Fruit fly (Drosophila melanogaster) whole organism, embryonic: Measurements from ENCODE around the gene GstD8.
A peak's percentile ranks its signal among the peaks of the same experiment; 100 is the strongest.

Experiments
- Adf1 ChIP-seq: fragments of 200-800 bp; sonication (Bioruptor generic); IDR thresholded peaks from 2 replicates; pipeline ENCODE4 v1.3.6; 2022; ENCODE audit warnings: missing biosample characterization, missing genetic modification characterization
- CG12659 ChIP-seq: fragments of 200-800 bp; sonication (Bioruptor generic); optimal IDR thresholded peaks from 3 replicates; lab custom pipeline; 2017; ENCODE audit warnings: mild to moderate bottlenecking, missing biosample characterization, missing genetic modification reagents, missing genetic modification characterization
- CG13123 ChIP-seq: fragments of 200-800 bp; sonication (Bioruptor generic); optimal IDR thresholded peaks from 2 replicates; lab custom pipeline; 2016; ENCODE audit warnings: missing biosample characterization, missing genetic modification characterization
- CG1602 ChIP-seq: fragments of 200-800 bp; sonication (Bioruptor generic); optimal IDR thresholded peaks from 3 replicates; lab custom pipeline; 2016; ENCODE audit warnings: missing biosample characterization, missing genetic modification characterization
- CG31365 ChIP-seq: fragments of 200-800 bp; sonication (Bioruptor generic); optimal IDR thresholded peaks from 2 replicates; lab custom pipeline; 2018; ENCODE audit warnings: missing biosample characterization, mild to moderate bottlenecking, missing genetic modification characterization
- CG3163 ChIP-seq: fragments of 200-800 bp; sonication (Bioruptor generic); optimal IDR thresholded peaks from 3 replicates; lab custom pipeline; 2016; ENCODE audit warnings: missing biosample characterization, missing genetic modification characterization
- CG32772 ChIP-seq: fragments of 200-800 bp; sonication (Bioruptor generic); IDR thresholded peaks from 2 replicates; pipeline ENCODE4 v1.3.6; 2022; ENCODE audit warnings: missing biosample characterization, missing genetic modification characterization
- CG33557 ChIP-seq: fragments of 200-800 bp; sonication (Bioruptor generic); optimal IDR thresholded peaks from 2 replicates; lab custom pipeline; 2019; ENCODE audit warnings: missing biosample characterization, mild to moderate bottlenecking, missing genetic modification characterization, moderate library complexity
- CG3726 ChIP-seq: fragments of 200-800 bp; sonication (Bioruptor generic); IDR thresholded peaks from 3 replicates; pipeline ENCODE4, ENCODE4 v1.3.6; 2022; ENCODE audit warnings: missing biosample characterization, missing genetic modification characterization
- CG5180 ChIP-seq: fragments of 200-800 bp; sonication (Bioruptor generic); optimal IDR thresholded peaks from 3 replicates; lab custom pipeline; 2017; ENCODE audit warnings: missing biosample characterization, missing genetic modification characterization, mild to moderate bottlenecking, moderate library complexity, missing genetic modification reagents
- CG6272 ChIP-seq: fragments of 200-800 bp; sonication (Bioruptor generic); IDR thresholded peaks from 2 replicates; pipeline ENCODE4 v1.3.6; 2022; ENCODE audit warnings: missing biosample characterization, missing genetic modification characterization
- CG6765 ChIP-seq: fragments of 200-800 bp; sonication (Bioruptor generic); optimal IDR thresholded peaks from 3 replicates; lab custom pipeline; 2017; ENCODE audit warnings: missing biosample characterization, mild to moderate bottlenecking, missing genetic modification characterization
- CG7372 ChIP-seq: fragments of 200-800 bp; sonication (Bioruptor generic); IDR thresholded peaks from 2 replicates; pipeline ENCODE4 v1.3.6; 2022; ENCODE audit warnings: missing biosample characterization, missing genetic modification characterization
- CG8924 ChIP-seq: fragments of 200-800 bp; optimal IDR thresholded peaks from 3 replicates; lab custom pipeline; 2019; ENCODE audit warnings: missing biosample characterization, mild to moderate bottlenecking, missing genetic modification characterization, moderate library complexity
- CG9215 ChIP-seq: fragments of 200-800 bp; sonication (Bioruptor generic); IDR thresholded peaks from 2 replicates; pipeline ENCODE4 v1.3.6; 2022; ENCODE audit warnings: missing biosample characterization, missing genetic modification characterization
- Fer1 ChIP-seq: fragments of 200-800 bp; sonication (Bioruptor generic); optimal IDR thresholded peaks from 2 replicates; lab custom pipeline; 2017; ENCODE audit warnings: missing biosample characterization, mild to moderate bottlenecking, missing genetic modification characterization
- H2.0 ChIP-seq: fragments of 200-800 bp; sonication (Bioruptor generic); IDR thresholded peaks from 2 replicates; pipeline ENCODE4 v1.3.6; 2022; ENCODE audit warnings: missing biosample characterization, missing genetic modification characterization
- Hr51 ChIP-seq, 2 experiments: fragments of 200-800 bp; sonication (Bioruptor generic); optimal IDR thresholded peaks; 2 replicates in 1 of 2; 3 replicates in 1 of 2; lab custom pipeline; 2016 to 2018; ENCODE audit warnings: missing biosample characterization in 2 of 2, missing genetic modification characterization in 2 of 2, mild to moderate bottlenecking in 1 of 2, moderate library complexity in 1 of 2
- Lim3 ChIP-seq: fragments of 200-800 bp; sonication (Bioruptor generic); IDR thresholded peaks from 2 replicates; pipeline ENCODE4 v1.3.6; 2022; ENCODE audit warnings: missing biosample characterization, missing genetic modification characterization
- Nf-YC ChIP-seq: fragments of 200-800 bp; optimal IDR thresholded peaks from 3 replicates; lab custom pipeline; 2019; ENCODE audit warnings: missing biosample characterization, mild to moderate bottlenecking, missing genetic modification characterization, moderate library complexity
- Pdp1 ChIP-seq, 2 experiments: fragments of 200-800 bp; sonication (Bioruptor generic); optimal IDR thresholded peaks; 3 replicates each; lab custom pipeline; 2016; ENCODE audit warnings: missing biosample characterization in 2 of 2, missing genetic modification characterization in 2 of 2, mild to moderate bottlenecking in 1 of 2, moderate library complexity in 1 of 2
- Rfx ChIP-seq: fragments of 200-800 bp; sonication (Bioruptor generic); IDR thresholded peaks from 2 replicates; pipeline ENCODE4 v1.3.6; 2022; ENCODE audit warnings: missing biosample characterization, missing genetic modification characterization
- Trl ChIP-seq, 3 experiments: fragments of >200 bp in 2 of 3; fragments of 200-800 bp in 1 of 3; sonication (Bioruptor generic) in 1 of 3; optimal IDR thresholded peaks; 2 replicates in 1 of 3; 3 replicates in 2 of 3; lab custom pipeline; 2016 to 2017; ENCODE audit warnings: missing biosample characterization in 1 of 3, missing genetic modification characterization in 1 of 3
- bab2 ChIP-seq: fragments of 200-800 bp; sonication (Bioruptor generic); optimal IDR thresholded peaks from 2 replicates; lab custom pipeline; 2016; ENCODE audit warnings: missing biosample characterization, missing genetic modification characterization
- br ChIP-seq: fragments of >200 bp; optimal IDR thresholded peaks from 2 replicates; lab custom pipeline; 2017
- chinmo ChIP-seq: fragments of 200-800 bp; sonication (Bioruptor generic); IDR thresholded peaks from 4 replicates; pipeline ENCODE4 v1.3.6; 2022; ENCODE audit warnings: missing biosample characterization, missing genetic modification characterization; ENCODE audit not compliant: partially characterized antibody
- dysf ChIP-seq: fragments of 200-800 bp; sonication (Bioruptor generic); IDR thresholded peaks from 3 replicates; pipeline ENCODE4 v1.3.6; 2022; ENCODE audit warnings: missing biosample characterization, missing genetic modification characterization
- exex ChIP-seq: fragments of 200-800 bp; sonication (Bioruptor generic); optimal IDR thresholded peaks from 4 replicates; lab custom pipeline; 2018; ENCODE audit warnings: missing biosample characterization, mild to moderate bottlenecking, missing genetic modification characterization, moderate library complexity
- fd102C ChIP-seq: fragments of 200-800 bp; sonication (Bioruptor generic); optimal IDR thresholded peaks from 2 replicates; lab custom pipeline; 2018; ENCODE audit warnings: missing biosample characterization, mild to moderate bottlenecking, missing genetic modification characterization, moderate library complexity
- grn ChIP-seq: fragments of 200-800 bp; sonication (Bioruptor generic); optimal IDR thresholded peaks from 3 replicates; lab custom pipeline; 2017; ENCODE audit warnings: missing biosample characterization, missing genetic modification characterization
- hth ChIP-seq: fragments of >200 bp; optimal IDR thresholded peaks from 2 replicates; lab custom pipeline; 2017; ENCODE audit warnings: inconsistent platforms
- ken ChIP-seq: fragments of 200-800 bp; sonication (Bioruptor generic); IDR thresholded peaks from 3 replicates; pipeline ENCODE4 v1.3.6; 2022; ENCODE audit warnings: missing biosample characterization, missing genetic modification characterization
- mirr ChIP-seq: fragments of 200-800 bp; sonication (Bioruptor generic); optimal IDR thresholded peaks from 3 replicates; lab custom pipeline; 2018; ENCODE audit warnings: missing biosample characterization, mild to moderate bottlenecking, missing genetic modification characterization
- nerfin-2 ChIP-seq: fragments of 200-800 bp; sonication (Bioruptor generic); IDR thresholded peaks from 2 replicates; pipeline ENCODE4 v1.3.6; 2022; ENCODE audit warnings: missing biosample characterization, missing genetic modification characterization; ENCODE audit not compliant: partially characterized antibody
- sd ChIP-seq: fragments of 200-800 bp; sonication (Bioruptor generic); optimal IDR thresholded peaks from 3 replicates; lab custom pipeline; 2018; ENCODE audit warnings: missing biosample characterization, mild to moderate bottlenecking, missing genetic modification characterization, moderate library complexity
- sug ChIP-seq: fragments of 200-800 bp; optimal IDR thresholded peaks from 2 replicates; lab custom pipeline; 2019; ENCODE audit warnings: missing biosample characterization, mild to moderate bottlenecking, missing genetic modification characterization, moderate library complexity
- vvl ChIP-seq: fragments of 200-800 bp; sonication (Bioruptor generic); IDR thresholded peaks from 2 replicates; pipeline ENCODE4 v1.3.6; 2022; ENCODE audit warnings: missing biosample characterization, missing genetic modification characterization

Gene GstD8

DNA sequence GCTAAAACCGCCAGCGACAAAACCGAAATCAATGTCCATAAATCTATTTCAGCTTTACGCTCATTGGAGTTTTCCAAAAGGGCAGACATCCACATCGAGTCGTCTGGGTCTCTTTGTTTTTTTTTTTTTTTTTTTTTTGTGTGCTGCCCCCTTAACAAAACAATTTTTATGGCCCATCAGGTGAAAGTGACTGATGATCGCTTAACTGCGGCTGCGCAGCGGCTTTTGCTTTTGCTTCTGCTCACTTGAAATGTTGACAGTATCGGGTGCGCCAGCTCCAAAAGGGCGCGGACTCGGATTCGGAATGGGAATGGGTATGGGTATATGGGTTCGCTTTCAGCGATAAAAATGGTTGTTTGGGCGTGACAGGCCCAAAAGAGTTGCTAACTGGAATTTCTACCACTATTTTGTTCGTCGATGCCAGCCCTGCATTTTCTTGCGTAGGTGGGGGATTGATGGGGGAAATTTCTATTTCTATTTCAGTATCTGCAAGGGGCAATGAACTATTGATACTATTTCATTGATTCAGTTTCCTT, 17.8 kb upstream of the GstD8 start (continued):
- TF ChIP-seq CG6765 (no peak), sd (peak; percentile 18), Lim3 (GFP tag; lab: Robert Waterston, UW) (no peak), CG7372 (no peak), CG5180 (GFP tag; lab: Kevin White, UChicago) (no peak)

DNA sequence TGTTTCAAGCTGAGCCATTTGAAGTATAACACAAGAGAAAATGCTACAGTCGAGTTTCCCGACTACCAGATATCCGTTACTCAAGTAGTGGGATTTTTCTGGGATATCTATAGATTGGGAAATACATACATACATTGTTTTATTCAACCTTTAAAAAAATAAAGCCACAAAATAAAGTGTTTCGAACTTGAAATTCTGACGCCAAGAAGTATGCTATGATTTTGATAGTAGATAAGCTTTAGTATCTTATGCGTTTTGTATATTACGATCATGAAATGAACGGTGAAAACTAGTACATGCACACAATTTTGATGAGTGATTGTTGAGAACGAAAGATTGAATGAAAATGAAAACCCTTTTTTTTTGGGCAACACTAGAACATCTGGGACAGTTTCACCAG, 16.3 kb upstream of the GstD8 start:
- TF ChIP-seq grn (GFP tag; lab: Kevin White, UChicago) (peak; percentile 98), br (lab: Kevin White, UChicago) (no peak), CG32772 (GFP tag; lab: Robert Waterston, UW) (no peak), CG1602 (GFP tag; lab: Kevin White, UChicago) (no peak)

DNA sequence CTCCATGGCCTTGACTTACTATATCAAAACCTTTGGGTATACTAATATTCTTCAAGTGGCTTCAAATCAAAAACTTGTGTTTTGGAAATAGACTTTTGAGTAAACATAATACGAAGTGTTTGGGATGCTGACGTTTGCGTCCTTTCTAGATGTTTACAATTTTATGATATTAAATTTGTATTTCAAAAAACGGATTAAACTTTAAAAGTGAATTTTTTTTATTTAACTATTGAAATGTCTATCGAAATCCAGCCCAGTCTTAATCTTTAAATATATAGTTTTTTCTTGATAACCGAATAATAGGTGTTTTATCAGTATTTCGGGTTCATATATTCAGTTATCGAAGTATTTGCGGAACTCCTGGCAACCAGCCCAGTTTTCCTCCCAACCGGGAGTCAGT, 15.2 kb upstream of the GstD8 start, which contains the start of gene Tim17a1:
Tim17a1 (minus strand) TSS at position 101 of the 400 bp plus-strand sequence.
- TF ChIP-seq Adf1, result no peak
- no peak for TF ChIP-seq grn (GFP tag; lab: Kevin White, UChicago)
- TF ChIP-seq ken (GFP tag; lab: Robert Waterston, UW), result no peak
- TF ChIP-seq bab2, result no peak
- TF ChIP-seq CG8924, result no peak
- no peak for TF ChIP-seq dysf (GFP tag; lab: Robert Waterston, UW)
- no peak for TF ChIP-seq CG13123
- TF ChIP-seq H2.0 (GFP tag; lab: Robert Waterston, UW), result no peak
- no peak for TF ChIP-seq Fer1 (GFP tag; lab: Kevin White, UChicago)
- TF ChIP-seq CG3726 (GFP tag; lab: Robert Waterston, UW), result no peak
- no peak for TF ChIP-seq CG9215
- no peak for TF ChIP-seq CG6272 (GFP tag; lab: Robert Waterston, UW)

DNA sequence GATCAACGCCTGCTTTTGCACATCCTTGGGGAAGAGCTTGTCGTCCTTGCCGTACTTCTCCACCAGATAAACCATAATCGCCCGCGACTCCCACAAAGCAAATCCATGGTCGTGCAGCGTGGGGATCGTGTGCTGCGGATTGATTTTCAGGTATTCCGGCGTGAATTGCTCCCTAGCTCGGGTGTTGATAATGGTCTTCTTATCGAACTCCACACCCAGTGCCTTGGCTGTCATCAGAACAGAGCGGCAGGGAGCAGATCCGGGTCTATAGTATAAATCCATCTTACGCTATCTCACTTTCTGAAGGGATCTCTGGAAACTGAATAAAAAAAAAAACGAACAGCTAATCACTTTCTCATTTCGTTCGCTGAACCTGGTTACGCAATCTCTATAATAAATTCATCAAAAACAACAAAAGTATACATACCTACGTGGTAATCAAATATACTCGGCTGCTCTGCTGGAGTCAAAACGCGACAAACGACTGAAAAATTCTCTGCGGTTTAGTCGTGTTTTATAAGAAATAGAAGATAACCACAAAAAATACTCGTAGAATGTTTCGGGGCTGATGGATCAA, 14.5 kb upstream of the GstD8 start, which contains the start of gene GstD10:
GstD10 (minus strand) TSS at position 472 of the 577 bp plus-strand sequence.
- TF ChIP-seq CG31365 (tag; lab: Kevin White, UChicago), result no peak
- TF ChIP-seq Pdp1 (GFP tag; optimal IDR thresholded peaks at IDR 0.05; lab: Kevin White, UChicago), result peak in 1 of 2 experiments; percentile 79
- TF ChIP-seq chinmo, result 0 out of 4 replicates have a peak, but pooled peaks have one; percentile 20

DNA sequence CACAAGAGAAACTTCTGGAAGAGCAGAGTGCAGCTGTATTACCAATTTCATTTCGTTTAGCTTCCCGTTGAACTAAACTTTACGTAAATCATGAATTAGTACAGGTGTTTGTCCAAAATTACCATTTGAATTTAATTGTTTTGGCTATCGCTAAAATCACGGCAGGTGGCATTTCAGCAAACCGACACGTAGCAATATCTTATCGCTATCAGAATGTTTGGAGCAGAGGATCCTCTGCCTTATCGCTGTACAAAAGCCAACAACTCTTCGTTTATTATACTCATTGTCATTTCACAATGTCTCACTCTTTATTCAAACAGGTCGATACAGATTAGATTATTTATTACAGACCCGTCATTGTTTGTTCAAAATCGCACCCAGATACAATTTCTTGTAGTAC, 13.9 kb upstream of the GstD8 start:
- peak; percentile 56 for TF ChIP-seq mirr (GFP tag; lab: Kevin White, UChicago)
- peak; percentile 67 for TF ChIP-seq grn (GFP tag; lab: Kevin White, UChicago)
- TF ChIP-seq CG12659 (GFP tag; lab: Kevin White, UChicago), result no peak
- peak; percentile 93 for TF ChIP-seq sug (tag; lab: Kevin White, UChicago)
- peak; percentile 76 for TF ChIP-seq exex
- TF ChIP-seq Rfx (GFP tag; lab: Robert Waterston, UW), result no peak
- peak; percentile 44 for TF ChIP-seq sd
- TF ChIP-seq, all 482 proteins: peak for 5

DNA sequence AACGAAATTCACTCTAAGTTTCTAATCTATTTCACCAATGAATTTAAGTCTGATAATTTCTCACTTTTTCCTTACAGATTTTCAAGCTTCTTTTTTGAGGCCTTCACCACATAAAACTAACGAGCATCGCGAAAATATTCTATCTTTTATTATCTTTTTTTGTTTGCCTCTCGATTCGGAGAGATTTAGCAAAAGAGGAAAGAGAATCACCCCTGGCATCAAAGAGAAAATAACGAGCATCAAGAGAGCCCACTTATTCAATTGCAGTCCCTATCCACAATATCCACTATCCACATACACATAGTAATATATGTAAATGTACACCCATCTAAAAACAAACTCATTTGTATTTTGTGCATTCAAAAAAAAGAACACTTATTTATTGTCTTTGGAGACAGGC, 12.3 kb upstream of the GstD8 start, which contains the start of gene GstD9:
GstD9 (minus strand) TSS at position 101 of the 400 bp plus-strand sequence.
- no peak for TF ChIP-seq nerfin-2 (GFP tag; lab: Robert Waterston, UW)
- no peak for TF ChIP-seq CG33557
- TF ChIP-seq Nf-YC, result no peak
- peak; percentile 31 to 43 for TF ChIP-seq Trl (optimal IDR thresholded peaks at IDR 0.05; lab: Kevin White, UChicago)
- no peak for TF ChIP-seq Trl (GFP tag; optimal IDR thresholded peaks at IDR 0.05; lab: Kevin White, UChicago)
- no peak for TF ChIP-seq vvl (GFP tag; lab: Robert Waterston, UW)
- no peak for TF ChIP-seq Hr51 (GFP tag; optimal IDR thresholded peaks at IDR 0.05; lab: Kevin White, UChicago)
- no peak for TF ChIP-seq hth (lab: Kevin White, UChicago)
- TF ChIP-seq fd102C (GFP tag; lab: Kevin White, UChicago), result no peak
- TF ChIP-seq CG3163, result peak; percentile 76
- TF ChIP-seq, all 482 proteins: peak for 2
